Worm (Caenorhabditis elegans) whole organism, L1 larva: ENCODE measurements around the gene ZK666.14.

Experiments
- fkh-4 ChIP-seq: sonication (generic microtip); optimal IDR thresholded peaks from 2 replicates; lab custom pipeline; 2016; ENCODE audit warnings: missing compliant biosample characterization, missing genetic modification characterization, borderline replicate concordance
- zip-4 ChIP-seq: fragments of 200-800 bp; sonication (Bioruptor generic); optimal IDR thresholded peaks from 2 replicates; lab custom pipeline; 2018; ENCODE audit warnings: mild to moderate bottlenecking, missing genetic modification characterization, moderate library complexity, missing compliant biosample characterization

ce11 chrII:10470159-10470558 lies 24.4 kb upstream of the ZK666.14 start, which contains the start of gene clec-143:
- no peak for TF ChIP-seq zip-4
- TF ChIP-seq fkh-4 (tag; lab: Kevin White, UChicago), result no peak
